Worm (Caenorhabditis elegans) whole organism, L2 larva: ENCODE measurements around the gene C06E1.9.

Source experiments
- C34F6.9 ChIP-seq: fragments of 150-350 bp; optimal IDR thresholded peaks from 2 replicates; lab custom pipeline; 2014; ENCODE audit warnings: missing biosample characterization, missing genetic modification characterization
- F13H6.1 ChIP-seq: sonication (generic microtip); optimal IDR thresholded peaks from 2 replicates; lab custom pipeline; 2016; ENCODE audit warnings: missing genetic modification characterization, missing compliant biosample characterization
- R02D3.7 ChIP-seq: fragments of 150-350 bp; optimal IDR thresholded peaks from 2 replicates; lab custom pipeline; 2014; ENCODE audit warnings: missing biosample characterization, missing genetic modification characterization
- Y55F3AM.14 ChIP-seq: fragments of 200-800 bp; sonication (Bioruptor generic); optimal IDR thresholded peaks from 2 replicates; lab custom pipeline; 2018; ENCODE audit warnings: mild to moderate bottlenecking, missing genetic modification characterization, missing compliant biosample characterization
- ZK546.5 ChIP-seq: sonication (generic microtip); optimal IDR thresholded peaks from 2 replicates; lab custom pipeline; 2017; ENCODE audit warnings: missing biosample characterization, missing genetic modification characterization
- alr-1 ChIP-seq: fragments of 150-350 bp; optimal IDR thresholded peaks from 2 replicates; lab custom pipeline; 2014; ENCODE audit warnings: missing biosample characterization, missing genetic modification characterization
- aly-2 ChIP-seq: fragments of 150-350 bp; optimal IDR thresholded peaks from 2 replicates; lab custom pipeline; 2014; ENCODE audit warnings: missing biosample characterization, missing genetic modification characterization
- ama-1 ChIP-seq: fragments of 150-350 bp; optimal IDR thresholded peaks from 2 replicates; lab custom pipeline; 2018; ENCODE audit warnings: inconsistent platforms
- blmp-1 ChIP-seq: sonication (generic microtip); optimal IDR thresholded peaks from 2 replicates; lab custom pipeline; 2017; ENCODE audit warnings: missing genetic modification characterization, mild to moderate bottlenecking, missing compliant biosample characterization, antibody characterized with exemption, moderate library complexity; ENCODE audit not compliant: insufficient read depth
- ceh-16 ChIP-seq: fragments of 150-350 bp; optimal IDR thresholded peaks from 2 replicates; lab custom pipeline; 2014; ENCODE audit warnings: missing biosample characterization, missing genetic modification characterization
- ceh-82 ChIP-seq: fragments of 150-350 bp; optimal IDR thresholded peaks from 2 replicates; lab custom pipeline; 2014; ENCODE audit warnings: missing biosample characterization, missing genetic modification characterization
- crh-2 ChIP-seq: sonication (generic microtip); optimal IDR thresholded peaks from 2 replicates; lab custom pipeline; 2017; ENCODE audit warnings: missing biosample characterization, missing genetic modification characterization
- egl-27 ChIP-seq: sonication (generic microtip); optimal IDR thresholded peaks from 3 replicates; lab custom pipeline; 2017; ENCODE audit warnings: missing biosample characterization, missing genetic modification reagents, missing genetic modification characterization
- elt-1 ChIP-seq: fragments of 150-350 bp; optimal IDR thresholded peaks from 2 replicates; lab custom pipeline; 2014; ENCODE audit warnings: missing biosample characterization, missing genetic modification characterization
- elt-3 ChIP-seq: sonication (generic microtip); optimal IDR thresholded peaks from 2 replicates; lab custom pipeline; 2017; ENCODE audit warnings: missing biosample characterization, missing genetic modification characterization
- fos-1 ChIP-seq: fragments of 150-350 bp; optimal IDR thresholded peaks from 2 replicates; lab custom pipeline; 2014; ENCODE audit warnings: missing biosample characterization, missing genetic modification characterization
- gmeb-1 ChIP-seq: fragments of 150-350 bp; optimal IDR thresholded peaks from 2 replicates; lab custom pipeline; 2014; ENCODE audit warnings: missing biosample characterization, missing genetic modification characterization
- lin-11 ChIP-seq: fragments of 150-350 bp; sonication (generic microtip); optimal IDR thresholded peaks from 2 replicates; lab custom pipeline; 2014; ENCODE audit warnings: missing biosample characterization, missing genetic modification characterization, inconsistent platforms, mixed read lengths
- lin-13 ChIP-seq: fragments of 150-350 bp; optimal IDR thresholded peaks from 2 replicates; lab custom pipeline; 2014; ENCODE audit warnings: missing biosample characterization, missing genetic modification reagents, missing genetic modification characterization
- lsy-2 ChIP-seq, 2 experiments: fragments of 150-350 bp in 1 of 2; sonication (generic microtip) in 1 of 2; optimal IDR thresholded peaks; 2 replicates each; lab custom pipeline; 2014 to 2017; ENCODE audit warnings: missing biosample characterization in 2 of 2, missing genetic modification characterization in 2 of 2
- mab-5 ChIP-seq: fragments of 150-350 bp; optimal IDR thresholded peaks from 2 replicates; lab custom pipeline; 2014; ENCODE audit warnings: missing biosample characterization, missing genetic modification characterization
- mbf-1 ChIP-seq: sonication (generic microtip); optimal IDR thresholded peaks from 2 replicates; lab custom pipeline; 2017; ENCODE audit warnings: missing biosample characterization, missing genetic modification characterization
- mdl-1 ChIP-seq, 2 experiments: fragments of 150-350 bp in 1 of 2; sonication (generic microtip) in 1 of 2; optimal IDR thresholded peaks; 2 replicates each; lab custom pipeline; 2017; ENCODE audit warnings: missing biosample characterization in 2 of 2, missing genetic modification characterization in 2 of 2
- nhr-10 ChIP-seq: sonication (generic microtip); optimal IDR thresholded peaks from 2 replicates; lab custom pipeline; 2017; ENCODE audit warnings: missing biosample characterization, missing genetic modification characterization
- nhr-11 ChIP-seq: fragments of 150-350 bp; optimal IDR thresholded peaks from 2 replicates; lab custom pipeline; 2014; ENCODE audit warnings: missing biosample characterization, missing genetic modification characterization
- nhr-12 ChIP-seq: fragments of 150-350 bp; optimal IDR thresholded peaks from 2 replicates; lab custom pipeline; 2014; ENCODE audit warnings: missing biosample characterization, missing genetic modification characterization
- nhr-129 ChIP-seq: fragments of 150-350 bp; optimal IDR thresholded peaks from 2 replicates; lab custom pipeline; 2014; ENCODE audit warnings: missing biosample characterization, missing genetic modification characterization
- nhr-21 ChIP-seq: fragments of 150-350 bp; optimal IDR thresholded peaks from 2 replicates; lab custom pipeline; 2014; ENCODE audit warnings: missing biosample characterization, missing genetic modification characterization
- nhr-23 ChIP-seq: fragments of 150-350 bp; optimal IDR thresholded peaks from 2 replicates; lab custom pipeline; 2014; ENCODE audit warnings: missing biosample characterization, missing genetic modification reagents, missing genetic modification characterization
- nhr-237 ChIP-seq: fragments of 150-350 bp; optimal IDR thresholded peaks from 2 replicates; lab custom pipeline; 2014; ENCODE audit warnings: missing biosample characterization, missing genetic modification characterization
- nhr-25 ChIP-seq: fragments of 150-350 bp; sonication (generic microtip); optimal IDR thresholded peaks from 3 replicates; lab custom pipeline; 2014; ENCODE audit warnings: missing biosample characterization, missing genetic modification characterization
- nhr-6 ChIP-seq: fragments of 150-350 bp; optimal IDR thresholded peaks from 2 replicates; lab custom pipeline; 2014; ENCODE audit warnings: missing biosample characterization, missing genetic modification characterization
- nhr-77 ChIP-seq: fragments of 150-350 bp; optimal IDR thresholded peaks from 2 replicates; lab custom pipeline; 2014; ENCODE audit warnings: missing biosample characterization, missing genetic modification characterization
- peb-1 ChIP-seq: fragments of 150-350 bp; optimal IDR thresholded peaks from 2 replicates; lab custom pipeline; 2014; ENCODE audit warnings: missing biosample characterization, missing genetic modification characterization
- sem-4 ChIP-seq: fragments of 150-350 bp; optimal IDR thresholded peaks from 2 replicates; lab custom pipeline; 2014; ENCODE audit warnings: missing biosample characterization, missing genetic modification reagents, missing genetic modification characterization
- sma-3 ChIP-seq: sonication (generic microtip); optimal IDR thresholded peaks from 2 replicates; lab custom pipeline; 2016; ENCODE audit warnings: missing genetic modification reagents, missing genetic modification characterization, missing compliant biosample characterization
- sma-9 ChIP-seq, 2 experiments: fragments of 150-350 bp in 1 of 2; sonication (generic microtip) in 1 of 2; optimal IDR thresholded peaks; 2 replicates each; lab custom pipeline; 2014 to 2016; ENCODE audit warnings: missing genetic modification characterization in 2 of 2, mild to moderate bottlenecking in 1 of 2, missing biosample characterization in 1 of 2, missing compliant biosample characterization in 1 of 2, missing genetic modification reagents in 1 of 2, moderate library complexity in 1 of 2
- snpc-4 ChIP-seq: fragments of 150-350 bp; optimal IDR thresholded peaks from 2 replicates; lab custom pipeline; 2014; ENCODE audit warnings: missing biosample characterization, missing genetic modification characterization
- unc-39 ChIP-seq: fragments of 150-350 bp; optimal IDR thresholded peaks from 2 replicates; lab custom pipeline; 2014; ENCODE audit warnings: missing biosample characterization, missing genetic modification characterization
- unc-55 ChIP-seq: fragments of 150-350 bp; sonication (generic microtip); optimal IDR thresholded peaks from 3 replicates; lab custom pipeline; 2014; ENCODE audit warnings: missing biosample characterization, missing genetic modification reagents, missing genetic modification characterization
- unc-62 ChIP-seq: fragments of 150-350 bp; optimal IDR thresholded peaks from 2 replicates; lab custom pipeline; 2014; ENCODE audit warnings: missing biosample characterization, missing genetic modification reagents, missing genetic modification characterization
- zag-1 ChIP-seq: fragments of 150-350 bp; optimal IDR thresholded peaks from 2 replicates; lab custom pipeline; 2014; ENCODE audit warnings: missing biosample characterization, missing genetic modification characterization
- ztf-1 ChIP-seq: fragments of 200-800 bp; sonication (Bioruptor generic); conservative IDR thresholded peaks from 2 replicates; pipeline ENCODE4 v1.3.6; 2022; ENCODE audit warnings: missing genetic modification characterization, missing compliant biosample characterization
- ztf-11 ChIP-seq: sonication (generic microtip); optimal IDR thresholded peaks from 2 replicates; lab custom pipeline; 2017; ENCODE audit warnings: missing biosample characterization, missing genetic modification characterization
- ztf-4 ChIP-seq: fragments of 150-350 bp; optimal IDR thresholded peaks from 2 replicates; lab custom pipeline; 2014; ENCODE audit warnings: missing biosample characterization, missing genetic modification characterization

The C06E1.9 gene

DNA sequence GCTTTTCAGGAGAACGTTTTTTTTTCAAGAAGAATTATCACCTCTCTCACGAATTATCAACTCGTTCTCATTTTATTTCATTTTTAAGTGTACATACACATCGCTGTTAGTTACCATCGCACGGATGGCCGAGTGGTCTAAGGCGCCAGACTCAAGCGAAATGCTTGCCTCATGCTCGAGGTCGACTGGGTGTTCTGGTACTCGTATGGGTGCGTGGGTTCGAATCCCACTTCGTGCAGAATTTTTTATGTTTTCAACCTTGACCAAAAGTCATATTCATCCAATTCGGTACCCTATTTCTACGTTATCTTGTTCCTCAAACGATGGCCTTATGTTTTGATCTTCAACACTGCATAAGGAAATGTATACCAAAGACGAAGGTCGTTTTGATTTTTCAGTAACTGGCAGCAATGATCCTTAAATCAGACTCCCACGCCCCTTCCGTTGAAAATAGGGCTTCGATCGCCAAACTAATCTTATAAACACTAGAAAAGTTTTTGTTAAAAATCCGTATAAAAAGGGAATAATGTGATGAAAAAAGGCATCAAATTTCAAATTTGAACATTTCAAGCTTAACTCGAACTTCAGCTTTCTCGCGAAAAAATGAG lies 29.7 kb upstream of the C06E1.9 start, which contains the start of gene fip-1:
Gene fip-1, plus strand, starts transcription at position 558 of the 608 bp plus-strand sequence.
- TF ChIP-seq sma-3 (GFP tag; lab: Kevin White, UChicago) = peak; percentile 44
- no peak for TF ChIP-seq nhr-237 (tag; lab: Kevin White, UChicago)
- TF ChIP-seq fos-1 (tag; lab: Kevin White, UChicago) = peak; percentile 16

DNA sequence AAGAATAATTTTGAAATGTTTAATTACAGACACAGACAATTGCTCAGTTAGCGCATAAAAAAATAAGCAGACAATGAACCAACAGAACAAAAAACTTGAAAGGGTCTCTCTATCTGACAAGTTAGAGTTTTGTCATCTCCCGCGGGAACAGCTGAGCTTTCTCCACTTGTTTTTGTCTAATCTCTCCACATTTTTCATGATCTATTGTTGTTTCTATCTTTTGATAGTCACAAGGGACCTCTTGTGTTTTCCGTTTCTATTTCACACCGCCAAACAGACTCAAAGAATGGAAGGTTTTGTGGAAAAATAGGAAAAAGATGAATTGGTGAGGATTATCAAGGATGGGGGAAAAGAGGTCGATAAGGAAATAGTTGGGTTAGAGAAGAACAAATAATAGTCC lies 27.2 kb upstream of the C06E1.9 start:
- TF ChIP-seq nhr-129 (tag; lab: Kevin White, UChicago) (peak; percentile 27), lsy-2 (tag; optimal IDR thresholded peaks at IDR 0.05; lab: Kevin White, UChicago) (peak in 1 of 2 experiments; percentile 52), C34F6.9 (tag; lab: Kevin White, UChicago) (peak; percentile 36), ztf-11 (tag; lab: Kevin White, UChicago) (no peak), mab-5 (peak; percentile 78), nhr-21 (tag; lab: Kevin White, UChicago) (no peak), unc-55 (GFP tag; lab: Kevin White, UChicago) (peak; percentile 15), crh-2 (tag; lab: Kevin White, UChicago) (peak; percentile 23)

DNA sequence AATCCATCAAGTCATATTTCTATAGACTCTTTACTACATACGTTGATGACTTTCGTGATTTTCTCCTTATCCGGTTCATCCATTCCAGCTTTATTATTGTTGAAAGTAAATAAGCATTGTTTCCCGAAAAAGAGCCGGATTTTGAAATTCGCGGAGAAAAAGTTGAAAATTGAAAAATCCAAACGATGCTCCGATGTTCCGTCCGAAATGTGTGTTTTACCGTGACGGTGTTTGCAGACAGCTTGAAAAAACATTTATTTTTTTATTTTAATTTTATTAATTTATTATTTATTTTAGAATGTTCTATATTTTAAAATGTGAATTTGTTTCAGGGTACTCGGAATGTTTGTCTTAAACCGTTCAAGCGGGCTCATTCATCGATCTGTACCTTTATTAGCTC lies 21.2 kb upstream of the C06E1.9 start, which contains the start of gene dnj-10:
Gene dnj-10, plus strand, starts transcription at position 333 of the 400 bp plus-strand sequence.
- no peak for TF ChIP-seq Y55F3AM.14
- no peak for TF ChIP-seq F13H6.1 (tag; lab: Kevin White, UChicago)
- TF ChIP-seq nhr-129 (tag; lab: Kevin White, UChicago) = peak; percentile 19
- no peak for TF ChIP-seq peb-1 (tag; lab: Kevin White, UChicago)
- TF ChIP-seq zag-1 (tag; lab: Kevin White, UChicago) = no peak
- TF ChIP-seq nhr-12 = no peak
- no peak for TF ChIP-seq ztf-1 (GFP tag; lab: Robert Waterston, UW)
- TF ChIP-seq nhr-237 (tag; lab: Kevin White, UChicago) = no peak
- no peak for TF ChIP-seq ceh-16 (tag; lab: Kevin White, UChicago)
- TF ChIP-seq nhr-10 (tag; lab: Kevin White, UChicago) = no peak
- TF ChIP-seq crh-2 (tag; lab: Kevin White, UChicago) = no peak
- TF ChIP-seq egl-27 (tag; lab: Kevin White, UChicago) = no peak
- TF ChIP-seq mab-5 = no peak
- peak; percentile 53 for TF ChIP-seq lin-13 (GFP tag; lab: Kevin White, UChicago)
- no peak for TF ChIP-seq nhr-77
- TF ChIP-seq ceh-82 = no peak
- no peak for TF ChIP-seq nhr-23 (tag; lab: Kevin White, UChicago)
- TF ChIP-seq sma-3 (GFP tag; lab: Kevin White, UChicago) = peak; percentile 41
- TF ChIP-seq aly-2 (tag; lab: Kevin White, UChicago) = no peak
- peak; percentile 55 for TF ChIP-seq sma-9 (GFP tag; optimal IDR thresholded peaks at IDR 0.05; lab: Kevin White, UChicago)
- no peak for TF ChIP-seq sma-9 (tag; optimal IDR thresholded peaks at IDR 0.05; lab: Kevin White, UChicago)
- peak; percentile 79 for TF ChIP-seq C34F6.9 (tag; lab: Kevin White, UChicago)
- no peak for TF ChIP-seq unc-39
- TF ChIP-seq fos-1 (tag; lab: Kevin White, UChicago) = peak; percentile 17
- TF ChIP-seq ZK546.5 = no peak
- TF ChIP-seq lsy-2 (tag; optimal IDR thresholded peaks at IDR 0.05; lab: Kevin White, UChicago) = peak; percentile 55 to 88
- TF ChIP-seq unc-55 (GFP tag; lab: Kevin White, UChicago) = peak; percentile 88
- no peak for TF ChIP-seq mdl-1 (tag; optimal IDR thresholded peaks at IDR 0.05; lab: Kevin White, UChicago)
- no peak for TF ChIP-seq nhr-11 (tag; lab: Kevin White, UChicago)
- TF ChIP-seq ztf-11 (tag; lab: Kevin White, UChicago) = no peak
- no peak for TF ChIP-seq elt-1 (tag; lab: Kevin White, UChicago)
- peak; percentile 23 for TF ChIP-seq lin-11 (tag; lab: Kevin White, UChicago)
- no peak for TF ChIP-seq ama-1 (lab: Kevin White, UChicago)
- TF ChIP-seq snpc-4 (tag; lab: Kevin White, UChicago) = no peak
- TF ChIP-seq unc-62 = no peak
- peak; percentile 89 for TF ChIP-seq gmeb-1 (tag; lab: Kevin White, UChicago)
- TF ChIP-seq blmp-1 = no peak
- TF ChIP-seq nhr-6 = no peak
- TF ChIP-seq alr-1 (tag; lab: Kevin White, UChicago) = no peak
- TF ChIP-seq R02D3.7 (tag; lab: Kevin White, UChicago) = no peak
- TF ChIP-seq nhr-21 (tag; lab: Kevin White, UChicago) = no peak
- TF ChIP-seq mbf-1 = no peak
- no peak for TF ChIP-seq elt-3 (tag; lab: Kevin White, UChicago)
- no peak for TF ChIP-seq ztf-4
- no peak for TF ChIP-seq nhr-25 (tag; lab: Kevin White, UChicago)
- no peak for TF ChIP-seq sem-4
